Worm (Caenorhabditis elegans): ENCODE measurements around the gene baf-1.

Gene baf-1

DNA sequence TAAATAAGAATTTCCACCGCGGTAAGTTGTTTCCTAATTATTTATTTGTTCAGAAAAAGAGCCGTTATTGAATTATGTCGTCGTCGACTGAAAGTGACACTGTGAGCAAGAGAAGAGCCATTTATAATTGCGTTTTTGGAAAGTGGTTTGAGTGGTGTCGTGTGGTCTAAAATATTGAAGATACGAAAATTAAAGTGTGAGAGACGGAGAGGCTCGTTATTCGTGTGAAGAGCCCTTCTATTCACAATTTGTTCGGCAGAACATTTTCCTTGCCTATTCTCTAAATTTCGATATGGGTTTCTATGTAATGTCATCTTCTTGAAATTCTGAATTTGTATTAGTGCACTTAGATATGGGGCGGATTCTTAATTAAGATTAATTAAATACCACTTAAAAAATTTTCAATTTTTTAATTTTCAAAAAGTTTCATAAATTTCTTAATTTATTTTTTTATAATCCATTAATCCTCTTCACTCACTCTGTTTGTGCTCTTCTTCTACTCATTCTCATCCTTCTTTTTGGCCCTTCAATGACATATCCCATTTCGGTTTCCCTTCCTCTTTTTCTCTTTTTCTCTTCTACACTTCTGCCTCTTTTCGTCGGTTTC lies 42.6 kb downstream of the baf-1 start (continued):
- TF ChIP-seq tbx-9 (tag; optimal IDR thresholded peaks at IDR 0.05; ENCODE audit: borderline replicate concordance) (no peak), him-1 (tag; optimal IDR thresholded peaks at IDR 0.05) (peak; percentile 38), hmg-20 (GFP tag; IDR thresholded peaks at IDR 0.05) (no peak), pha-4 (tag; optimal IDR thresholded peaks at IDR 0.05) (no peak), tlf-1 (GFP tag; optimal IDR thresholded peaks at IDR 0.05) (peak; percentile 77), B0019.2 (GFP tag; conservative IDR thresholded peaks at IDR 0.05) (0 out of 2 replicates have a peak, but pooled peaks have one; percentile 43), cebp-2 (GFP tag; IDR thresholded peaks at IDR 0.05) (no peak), bed-2 (GFP tag; IDR thresholded peaks at IDR 0.05) (no peak), ceh-40 (GFP tag; IDR thresholded peaks at IDR 0.05) (0 out of 2 replicates have a peak, but pooled peaks have one; percentile 9), F37B4.10 (GFP tag; IDR thresholded peaks at IDR 0.05) (0 out of 2 replicates have a peak, but pooled peaks have one; percentile 54), Y79H2A.3 (GFP tag; conservative IDR thresholded peaks at IDR 0.05) (no peak), ZK185.1 (tag; optimal IDR thresholded peaks at IDR 0.05; ENCODE audit: poor library complexity, severe bottlenecking) (peak; percentile 10), repo-1 (tag; optimal IDR thresholded peaks at IDR 0.05) (peak; percentile 90), K12H6.12 (tag; optimal IDR thresholded peaks at IDR 0.05) (peak; percentile 12), nhr-80 (tag; optimal IDR thresholded peaks at IDR 0.05) (no peak), nfyb-1 (GFP tag; IDR thresholded peaks at IDR 0.05) (no peak; the same call in 1 of the 2 replicates), B0336.3 (GFP tag; IDR thresholded peaks at IDR 0.05) (peak; percentile 65), madf-10 (tag; optimal IDR thresholded peaks at IDR 0.05) (peak; percentile 33), cebp-1 (GFP tag; IDR thresholded peaks at IDR 0.05) (no peak), cebp-1 (tag; optimal IDR thresholded peaks at IDR 0.05) (peak; percentile 45), snpc-3.4 (tag; optimal IDR thresholded peaks at IDR 0.05) (no peak), ceh-27 (GFP tag; optimal IDR thresholded peaks at IDR 0.05) (peak; percentile 74), rec-8 (tag; optimal IDR thresholded peaks at IDR 0.05) (peak in 1 of 2 experiments; percentile 3), ama-1 (optimal IDR thresholded peaks at IDR 0.05) (peak; percentile 41), ama-1 (GFP tag; optimal IDR thresholded peaks at IDR 0.05) (peak in 1 of 2 experiments; percentile 21), Y53F4B.3 (GFP tag; IDR thresholded peaks at IDR 0.05) (no peak), nhr-179 (tag; optimal IDR thresholded peaks at IDR 0.05) (peak; percentile 4), F57A8.1 (GFP tag; optimal IDR thresholded peaks at IDR 0.05) (no peak), hsf-1 (GFP tag; IDR thresholded peaks at IDR 0.05) (peak; percentile 57; the same call in 1 of the 2 replicates), ceh-100 (GFP tag; IDR thresholded peaks at IDR 0.05) (0 out of 2 replicates have a peak, but pooled peaks have one; percentile 12), athp-1 (tag; optimal IDR thresholded peaks at IDR 0.05) (peak; percentile 7), pbrm-1 (GFP tag; IDR thresholded peaks at IDR 0.05) (peak; percentile 60; the same call in 1 of the 2 replicates), xnd-1 (tag; optimal IDR thresholded peaks at IDR 0.05) (peak; percentile 9), chd-7 (tag; optimal IDR thresholded peaks at IDR 0.05) (peak; percentile 65), mcd-1 (GFP tag; IDR thresholded peaks at IDR 0.05) (0 out of 2 replicates have a peak, but pooled peaks have one; percentile 19)

DNA sequence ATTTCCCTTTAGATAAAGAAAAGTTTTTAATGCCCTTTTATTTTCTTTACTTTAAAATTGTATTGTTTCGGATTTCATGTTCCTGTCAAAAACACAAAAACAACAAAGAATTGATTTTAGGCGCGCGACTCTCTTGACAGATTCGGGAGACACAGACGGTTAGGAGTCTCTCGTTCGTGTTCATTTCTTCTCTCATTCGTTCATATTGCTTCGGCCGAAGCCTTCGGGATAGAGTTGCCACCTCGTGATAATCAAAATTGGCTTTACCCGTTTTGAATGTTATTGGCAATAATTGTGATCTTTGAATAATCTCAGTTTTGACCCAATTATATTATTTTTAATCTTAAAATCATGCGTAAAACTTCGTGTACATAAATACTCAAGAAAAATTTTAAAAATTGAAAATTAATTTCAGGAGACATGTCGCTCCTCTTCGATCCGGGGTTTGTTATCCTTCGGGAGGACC lies 43.8 kb downstream of the baf-1 start, which contains the start of gene F55H2.5:
TSS of gene F55H2.5 (plus strand) at position 416 of the 466 bp plus-strand sequence.
- no peak for TF ChIP-seq snpc-1.3 (tag; optimal IDR thresholded peaks at IDR 0.05; ENCODE audit: insufficient read depth)
- TF ChIP-seq hmg-1.2 (GFP tag; IDR thresholded peaks at IDR 0.05), result peak; percentile 14; the same call in 1 of the 2 replicates
